Worm (Caenorhabditis elegans) whole organism, L1 larva: Measurements from ENCODE around the gene cyn-17.
A peak's percentile ranks its signal among the peaks of the same experiment; 100 is the strongest.

Source experiments
- dsc-1 ChIP-seq: sonication (generic microtip); optimal IDR thresholded peaks from 2 replicates; lab custom pipeline; 2016; ENCODE audit warnings: mild to moderate bottlenecking, missing genetic modification characterization, missing compliant biosample characterization
- jun-1 ChIP-seq: fragments of 150-350 bp; optimal IDR thresholded peaks from 2 replicates; lab custom pipeline; 2014; ENCODE audit warnings: missing biosample characterization, missing genetic modification reagents, missing genetic modification characterization
- nhr-237 ChIP-seq: fragments of 150-350 bp; optimal IDR thresholded peaks from 2 replicates; lab custom pipeline; 2014; ENCODE audit warnings: missing biosample characterization, missing genetic modification characterization
- sup-37 ChIP-seq: fragments of 200-800 bp; sonication (Bioruptor generic); optimal IDR thresholded peaks from 2 replicates; lab custom pipeline; 2018; ENCODE audit warnings: mild to moderate bottlenecking, missing genetic modification characterization, missing compliant biosample characterization
- zag-1 ChIP-seq: fragments of 150-350 bp; optimal IDR thresholded peaks from 2 replicates; lab custom pipeline; 2014; ENCODE audit warnings: missing biosample characterization, missing genetic modification characterization
- zip-4 ChIP-seq: fragments of 200-800 bp; sonication (Bioruptor generic); optimal IDR thresholded peaks from 2 replicates; lab custom pipeline; 2018; ENCODE audit warnings: mild to moderate bottlenecking, missing genetic modification characterization, moderate library complexity, missing compliant biosample characterization

The cyn-17 gene

ce11 chrV:5852084-5852483 is 52.6 kb downstream of the cyn-17 start:
- TF ChIP-seq sup-37 (GFP tag; lab: Kevin White, UChicago) (no peak), zag-1 (no peak), nhr-237 (tag; lab: Kevin White, UChicago) (no peak), zip-4 (GFP tag; lab: Kevin White, UChicago) (no peak), jun-1 (tag; lab: Kevin White, UChicago) (no peak), dsc-1 (peak; percentile 78)
